Worm (Caenorhabditis elegans): ENCODE measurements around the gene C49F5.3.

C49F5.3 gene

ce11 chrX:11992778-11993177 is 9.4 kb upstream of the C49F5.3 start (continued):
- TF ChIP-seq set-16 (GFP tag; IDR thresholded peaks at IDR 0.05) (no peak), nhr-11 (tag; optimal IDR thresholded peaks at IDR 0.05) (no peak), snpc-1.2 (GFP tag; IDR thresholded peaks at IDR 0.05) (no peak)

DNA sequence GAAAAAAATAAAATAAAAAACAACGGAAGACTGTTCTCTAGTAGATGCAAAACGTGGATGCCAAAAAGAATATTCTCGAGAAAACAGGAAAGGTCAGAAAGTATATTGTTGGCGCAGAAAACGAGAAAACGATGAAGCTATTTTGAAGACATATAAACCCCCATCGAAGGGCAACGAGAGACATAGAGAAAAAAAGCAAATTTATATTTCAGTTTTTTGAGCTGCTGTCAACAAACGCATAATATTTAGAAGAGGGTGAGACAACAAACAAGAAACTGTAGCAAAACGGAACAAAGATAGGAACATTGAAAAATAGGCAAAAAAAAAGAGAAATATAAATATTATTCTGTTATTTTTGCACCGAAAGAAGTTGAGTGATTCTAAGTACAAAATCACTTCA is 8.8 kb upstream of the C49F5.3 start:
- no peak for TF ChIP-seq madf-5 (GFP tag; IDR thresholded peaks at IDR 0.05)
- no peak for TF ChIP-seq daf-16 (GFP tag; optimal IDR thresholded peaks at IDR 0.05)
- peak; percentile 92 for TF ChIP-seq daf-16 (tag; optimal IDR thresholded peaks at IDR 0.05)
- TF ChIP-seq snpc-1.2 (GFP tag; IDR thresholded peaks at IDR 0.05) = no peak
- TF ChIP-seq lir-3 (tag; optimal IDR thresholded peaks at IDR 0.05) = no peak
- no peak for TF ChIP-seq gei-8 (GFP tag; optimal IDR thresholded peaks at IDR 0.05)
- TF ChIP-seq dve-1 (tag; optimal IDR thresholded peaks at IDR 0.05; ENCODE audit: insufficient read depth) = peak; percentile 72

- TF ChIP-seq daf-16 (GFP tag; optimal IDR thresholded peaks at IDR 0.05) = peak in 1 of 2 experiments; percentile 28
- TF ChIP-seq daf-16 (tag; optimal IDR thresholded peaks at IDR 0.05) = no peak
- no peak for TF ChIP-seq Y105C5A.15 (GFP tag; IDR thresholded peaks at IDR 0.05)
Measured at ce11 chrX:11987900-11988364, 4.5 kb upstream of the C49F5.3 start, which contains the start of gene C49F5.6. Gene C49F5.6 (plus strand): TSS chrX:11988314.

- no peak for TF ChIP-seq zip-11 (GFP tag; IDR thresholded peaks at IDR 0.05)
- TF ChIP-seq ceh-32 (tag; optimal IDR thresholded peaks at IDR 0.05; ENCODE audit: poor library complexity) = no peak
- TF ChIP-seq pqm-1 (tag; optimal IDR thresholded peaks at IDR 0.05) = no peak
- TF ChIP-seq aha-1 (tag) = peak; percentile 35
Measured at ce11 chrX:11985887-11986286, 2.5 kb upstream of the C49F5.3 start, which contains the start of gene C49F5.5. Gene C49F5.5 (plus strand): TSS chrX:11986187.

ce11 chrX:11982065-11982464 is 1.4 kb downstream of the C49F5.3 start, which contains the start of gene nhr-167:
Gene nhr-167 (minus strand): TSS chrX:11982085.
- TF ChIP-seq nhr-77 (tag; optimal IDR thresholded peaks at IDR 0.05) (no peak), nhr-111 (GFP tag; optimal IDR thresholded peaks at IDR 0.05) (no peak)

DNA sequence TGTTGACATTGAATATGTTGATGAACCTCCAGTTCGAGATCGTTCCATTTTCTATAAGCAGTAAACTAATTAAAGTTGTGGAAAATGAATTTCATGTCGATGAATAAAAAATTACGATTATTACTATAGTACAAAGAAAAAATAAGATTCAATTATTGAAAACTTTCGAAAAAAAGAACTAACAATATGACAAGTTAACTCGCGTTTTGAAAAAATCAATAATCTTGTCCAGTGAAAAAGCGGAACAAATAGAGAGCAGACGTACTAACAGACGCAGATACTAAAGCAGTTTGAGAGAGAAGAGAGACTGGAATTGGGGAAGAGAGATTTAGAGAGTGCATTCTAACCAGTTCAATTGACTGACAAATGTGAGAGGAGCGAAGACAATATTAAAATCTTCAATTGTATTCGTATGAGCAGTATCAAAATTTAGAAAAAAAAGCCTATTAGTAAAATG is 8.8 kb downstream of the C49F5.3 start, which contains the start of gene set-6:
set-6 (minus strand) TSS at position 51 of the 457 bp plus-strand sequence.
- TF ChIP-seq unc-62 (GFP tag; optimal IDR thresholded peaks at IDR 0.05 in 1 of 2) (peak in 1 of 2 experiments; percentile 87), unc-62 (tag; optimal IDR thresholded peaks at IDR 0.05) (no peak), lir-3 (tag; optimal IDR thresholded peaks at IDR 0.05) (no peak), snpc-1.2 (GFP tag; IDR thresholded peaks at IDR 0.05) (no peak), ztf-7 (tag; optimal IDR thresholded peaks at IDR 0.05) (peak; percentile 41), hlh-30 (tag; optimal IDR thresholded peaks at IDR 0.05; ENCODE audit: insufficient read depth) (peak; percentile 2), ceh-28 (tag; optimal IDR thresholded peaks at IDR 0.05) (peak; percentile 57), dve-1 (tag; optimal IDR thresholded peaks at IDR 0.05; ENCODE audit: insufficient read depth) (peak; percentile 52), ctbp-1 (GFP tag; IDR thresholded peaks at IDR 0.05) (no peak)

DNA sequence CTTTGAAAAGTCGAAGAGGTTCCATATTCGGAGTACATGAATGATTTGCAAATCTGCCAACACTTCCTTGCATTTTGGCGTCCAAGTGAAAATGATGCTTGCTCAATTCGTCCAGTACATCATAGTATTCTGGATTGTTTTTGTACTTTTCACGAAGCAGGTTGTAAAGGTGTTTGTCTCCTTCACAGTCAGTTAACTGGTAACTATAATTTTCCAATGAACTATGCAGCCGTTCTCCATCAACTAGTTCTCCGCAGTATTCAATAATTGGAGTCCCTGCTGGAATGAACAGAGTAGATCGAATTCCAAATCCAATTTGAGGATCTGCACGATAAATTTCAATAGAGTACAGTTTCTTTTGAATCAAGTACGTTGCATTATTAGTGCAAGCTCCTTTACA is 12.1 kb downstream of the C49F5.3 start:
- TF ChIP-seq F44E2.7 (GFP tag; IDR thresholded peaks at IDR 0.05) (no peak), unc-62 (GFP tag; optimal IDR thresholded peaks at IDR 0.05 in 1 of 2) (peak in 1 of 2 experiments; percentile 95), unc-62 (tag; optimal IDR thresholded peaks at IDR 0.05) (no peak), skn-1 (tag; optimal IDR thresholded peaks at IDR 0.05) (no peak)

DNA sequence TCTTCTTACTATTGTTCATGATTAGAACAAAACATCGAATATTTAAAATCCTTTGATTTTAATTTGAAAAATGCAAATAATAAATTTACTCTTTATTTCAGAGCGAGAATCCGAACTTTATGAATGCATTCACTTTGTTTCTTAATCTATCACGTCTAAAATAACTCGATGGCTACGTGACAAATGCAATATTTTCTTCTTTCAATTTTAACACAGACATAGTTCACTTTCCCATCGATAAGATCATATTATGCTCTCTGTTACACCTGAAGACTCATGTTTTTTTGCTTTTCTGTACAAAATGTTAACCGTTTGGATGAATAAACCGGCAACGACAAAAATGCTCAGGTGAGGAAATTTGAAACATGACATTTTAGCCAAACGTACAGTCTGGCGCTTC is 13.9 kb downstream of the C49F5.3 start:
- TF ChIP-seq mdt-29 (GFP tag; IDR thresholded peaks at IDR 0.05) (peak; percentile 41; the same call in 1 of the 2 replicates), hlh-11 (tag; optimal IDR thresholded peaks at IDR 0.05) (peak; percentile 7), cey-2 (tag; optimal IDR thresholded peaks at IDR 0.05; ENCODE audit: borderline replicate concordance, insufficient read depth) (no peak), aha-1 (tag) (peak; percentile 99), dve-1 (tag; optimal IDR thresholded peaks at IDR 0.05; ENCODE audit: insufficient read depth) (peak; percentile 15), hif-1 (tag; optimal IDR thresholded peaks at IDR 0.05) (peak in 1 of 2 experiments; percentile 99), zfp-3 (GFP tag; conservative IDR thresholded peaks at IDR 0.05) (0 out of 2 replicates have a peak, but pooled peaks have one; percentile 27), tra-1 (GFP tag; IDR thresholded peaks at IDR 0.05) (0 out of 2 replicates have a peak, but pooled peaks have one; percentile 29), ZK546.5 (tag; optimal IDR thresholded peaks at IDR 0.05) (no peak), Y5F2A.4 (GFP tag; optimal IDR thresholded peaks at IDR 0.05) (no peak), nhr-28 (tag; optimal IDR thresholded peaks at IDR 0.05) (peak; percentile 33), daf-16 (GFP tag; optimal IDR thresholded peaks at IDR 0.05) (no peak), daf-16 (tag; optimal IDR thresholded peaks at IDR 0.05) (peak; percentile 14), dmd-6 (GFP tag; IDR thresholded peaks at IDR 0.05) (peak; percentile 21; the same call in 1 of the 2 replicates)
